Worm (Caenorhabditis elegans) whole organism, mixed stage, embryonic: ENCODE results near the gene R07E5.4.
A peak's percentile ranks its signal among the peaks of the same experiment; 100 is the strongest.

Experiments used
- M03D4.4 ChIP-seq: sonication (generic microtip); optimal IDR thresholded peaks from 2 replicates; lab custom pipeline; 2017; ENCODE audit warnings: mild to moderate bottlenecking, missing genetic modification characterization, missing compliant biosample characterization
- bed-3 ChIP-seq: fragments of 200-800 bp; sonication (Bioruptor generic); optimal IDR thresholded peaks from 3 replicates; lab custom pipeline; 2018; ENCODE audit warnings: mild to moderate bottlenecking, missing genetic modification characterization, moderate library complexity, missing compliant biosample characterization
- blmp-1 ChIP-seq: fragments of 150-350 bp; optimal IDR thresholded peaks from 2 replicates; lab custom pipeline; 2014; ENCODE audit warnings: missing biosample characterization, missing genetic modification characterization
- ceh-39 ChIP-seq: fragments of 150-350 bp; optimal IDR thresholded peaks from 2 replicates; lab custom pipeline; 2014; ENCODE audit warnings: missing biosample characterization, missing genetic modification characterization
- ceh-43 ChIP-seq: fragments of 200-800 bp; sonication (Bioruptor generic); optimal IDR thresholded peaks from 2 replicates; lab custom pipeline; 2018; ENCODE audit warnings: mild to moderate bottlenecking, missing genetic modification characterization, moderate library complexity, missing compliant biosample characterization
- ceh-83 ChIP-seq: fragments of 200-800 bp; sonication (Bioruptor generic); optimal IDR thresholded peaks from 2 replicates; lab custom pipeline; 2018; ENCODE audit warnings: mild to moderate bottlenecking, missing genetic modification characterization, missing compliant biosample characterization
- ces-1 ChIP-seq: fragments of 150-350 bp; optimal IDR thresholded peaks from 2 replicates; lab custom pipeline; 2014; ENCODE audit warnings: missing biosample characterization, missing genetic modification reagents, missing genetic modification characterization
- cnd-1 ChIP-seq: fragments of 200-800 bp; sonication (Bioruptor generic); optimal IDR thresholded peaks from 2 replicates; lab custom pipeline; 2018; ENCODE audit warnings: mild to moderate bottlenecking, missing genetic modification characterization, missing compliant biosample characterization
- drap-1 ChIP-seq: fragments of 200-800 bp; sonication (Bioruptor generic); optimal IDR thresholded peaks from 3 replicates; lab custom pipeline; 2018; ENCODE audit warnings: mild to moderate bottlenecking, missing genetic modification characterization, missing compliant biosample characterization
- elt-1 ChIP-seq: sonication (generic microtip); optimal IDR thresholded peaks from 2 replicates; lab custom pipeline; 2017; ENCODE audit warnings: missing genetic modification characterization, mild to moderate bottlenecking, missing compliant biosample characterization, antibody characterized with exemption, moderate library complexity, borderline replicate concordance; ENCODE audit not compliant: insufficient read depth
- elt-3 ChIP-seq: fragments of 150-350 bp; optimal IDR thresholded peaks from 2 replicates; lab custom pipeline; 2014; ENCODE audit warnings: missing biosample characterization, missing genetic modification characterization
- flh-1 ChIP-seq: fragments of 200-800 bp; sonication (Bioruptor generic); optimal IDR thresholded peaks from 2 replicates; lab custom pipeline; 2018; ENCODE audit warnings: mild to moderate bottlenecking, missing genetic modification characterization, moderate library complexity, missing compliant biosample characterization
- ham-2 ChIP-seq: fragments of 200-800 bp; sonication (Bioruptor generic); optimal IDR thresholded peaks from 2 replicates; lab custom pipeline; 2018; ENCODE audit warnings: mild to moderate bottlenecking, missing genetic modification characterization, missing compliant biosample characterization
- hlh-1 ChIP-seq: fragments of 150-350 bp; optimal IDR thresholded peaks from 2 replicates; lab custom pipeline; 2014; ENCODE audit warnings: missing biosample characterization, missing genetic modification reagents, missing genetic modification characterization
- lin-13 ChIP-seq: fragments of 150-350 bp; optimal IDR thresholded peaks from 2 replicates; lab custom pipeline; 2014; ENCODE audit warnings: missing biosample characterization, missing genetic modification characterization
- lin-32 ChIP-seq: fragments of 200-800 bp; sonication (Bioruptor generic); optimal IDR thresholded peaks from 2 replicates; lab custom pipeline; 2018; ENCODE audit warnings: mild to moderate bottlenecking, missing genetic modification characterization, missing compliant biosample characterization
- lsy-2 ChIP-seq: fragments of 150-350 bp; optimal IDR thresholded peaks from 2 replicates; lab custom pipeline; 2014; ENCODE audit warnings: missing biosample characterization, missing genetic modification characterization
- mab-5 ChIP-seq: fragments of 150-350 bp; optimal IDR thresholded peaks from 2 replicates; lab custom pipeline; 2014; ENCODE audit warnings: missing biosample characterization, missing genetic modification characterization
- mep-1 ChIP-seq: fragments of 150-350 bp; optimal IDR thresholded peaks from 2 replicates; lab custom pipeline; 2017; ENCODE audit warnings: missing biosample characterization, missing genetic modification reagents, missing genetic modification characterization, inconsistent platforms
- mls-2 ChIP-seq: sonication (generic microtip); optimal IDR thresholded peaks from 2 replicates; lab custom pipeline; 2016; ENCODE audit warnings: mild to moderate bottlenecking, missing genetic modification characterization, moderate library complexity, missing compliant biosample characterization
- nhr-12 ChIP-seq: fragments of 150-350 bp; optimal IDR thresholded peaks from 2 replicates; lab custom pipeline; 2014; ENCODE audit warnings: missing biosample characterization, missing genetic modification characterization
- nhr-2 ChIP-seq: fragments of 150-350 bp; optimal IDR thresholded peaks from 2 replicates; lab custom pipeline; 2014; ENCODE audit warnings: missing biosample characterization, missing genetic modification characterization
- nhr-237 ChIP-seq: fragments of 150-350 bp; optimal IDR thresholded peaks from 2 replicates; lab custom pipeline; 2014; ENCODE audit warnings: missing biosample characterization, missing genetic modification characterization
- nhr-28 ChIP-seq: fragments of 150-350 bp; optimal IDR thresholded peaks from 2 replicates; lab custom pipeline; 2014; ENCODE audit warnings: missing biosample characterization, missing genetic modification characterization
- nhr-76 ChIP-seq: sonication (generic microtip); optimal IDR thresholded peaks from 2 replicates; lab custom pipeline; 2017; ENCODE audit warnings: missing biosample characterization, missing genetic modification characterization
- pha-4 ChIP-seq: fragments of 150-350 bp; optimal IDR thresholded peaks from 2 replicates; lab custom pipeline; 2018; ENCODE audit warnings: missing biosample characterization, missing genetic modification reagents, missing genetic modification characterization
- sem-2 ChIP-seq: fragments of 200-800 bp; sonication (Bioruptor generic); optimal IDR thresholded peaks from 2 replicates; lab custom pipeline; 2018; ENCODE audit warnings: mild to moderate bottlenecking, missing genetic modification characterization, missing compliant biosample characterization
- snpc-4 ChIP-seq: fragments of 150-350 bp; optimal IDR thresholded peaks from 2 replicates; lab custom pipeline; 2014; ENCODE audit warnings: missing biosample characterization, missing genetic modification characterization
- sptf-1 ChIP-seq: sonication (generic microtip); optimal IDR thresholded peaks from 2 replicates; lab custom pipeline; 2017; ENCODE audit warnings: mild to moderate bottlenecking, missing genetic modification characterization, moderate library complexity, missing compliant biosample characterization
- unc-120 ChIP-seq: sonication (generic microtip); optimal IDR thresholded peaks from 2 replicates; lab custom pipeline; 2017; ENCODE audit warnings: missing genetic modification characterization, missing compliant biosample characterization; ENCODE audit not compliant: poor library complexity, severe bottlenecking
- unc-39 ChIP-seq: fragments of 150-350 bp; optimal IDR thresholded peaks from 2 replicates; lab custom pipeline; 2014; ENCODE audit warnings: missing biosample characterization, missing genetic modification characterization
- unc-62 ChIP-seq: fragments of 150-350 bp; optimal IDR thresholded peaks from 2 replicates; lab custom pipeline; 2014; ENCODE audit warnings: missing biosample characterization, missing genetic modification reagents, missing genetic modification characterization
- zip-8 ChIP-seq: fragments of 150-350 bp; optimal IDR thresholded peaks from 2 replicates; lab custom pipeline; 2014; ENCODE audit warnings: missing biosample characterization, missing genetic modification characterization
- ztf-11 ChIP-seq: fragments of 150-350 bp; optimal IDR thresholded peaks from 2 replicates; lab custom pipeline; 2014; ENCODE audit warnings: missing biosample characterization, missing genetic modification characterization

Gene R07E5.4

ce11 chrIII:4379717-4380116 lies 14.9 kb upstream of the R07E5.4 start, which contains the start of gene B0284.3:
TSS of gene B0284.3 (minus strand) at chrIII:4379817.
- TF ChIP-seq lin-32 (GFP tag; lab: Kevin White, UChicago) (no peak), mls-2 (tag; lab: Kevin White, UChicago) (no peak), ztf-11 (no peak), snpc-4 (tag; lab: Kevin White, UChicago) (no peak), blmp-1 (tag; lab: Kevin White, UChicago) (no peak), ceh-43 (GFP tag; lab: Kevin White, UChicago) (no peak), nhr-237 (tag; lab: Kevin White, UChicago) (no peak), zip-8 (tag; lab: Kevin White, UChicago) (no peak), unc-120 (tag; lab: Kevin White, UChicago) (no peak), nhr-12 (no peak), ham-2 (GFP tag; lab: Kevin White, UChicago) (no peak), sem-2 (GFP tag; lab: Kevin White, UChicago) (no peak), sptf-1 (no peak), nhr-28 (no peak), elt-1 (tag; lab: Kevin White, UChicago) (no peak), unc-62 (GFP tag; lab: Kevin White, UChicago) (no peak), nhr-76 (tag; lab: Kevin White, UChicago) (no peak)

DNA sequence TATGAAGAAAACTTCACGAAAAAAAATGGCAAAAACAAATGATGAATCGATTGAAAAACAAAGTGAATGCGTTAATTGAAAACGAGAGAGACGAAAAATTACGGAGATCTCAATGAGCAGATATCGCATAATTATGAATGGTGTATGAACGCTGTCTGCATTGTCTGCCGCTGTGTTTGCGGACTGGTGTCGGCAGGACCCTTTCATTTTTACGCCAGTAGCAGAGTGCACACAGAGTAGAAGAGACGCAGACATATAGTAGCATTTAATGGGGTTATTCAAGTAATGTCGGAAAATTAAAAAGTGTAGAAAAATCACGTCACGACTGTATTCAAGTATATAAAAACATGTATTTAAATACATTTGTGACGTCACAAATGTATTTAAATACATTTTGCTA lies 13.8 kb upstream of the R07E5.4 start:
- no peak for TF ChIP-seq drap-1 (GFP tag; lab: Kevin White, UChicago)
- TF ChIP-seq unc-39 = no peak
- no peak for TF ChIP-seq unc-120 (tag; lab: Kevin White, UChicago)
- no peak for TF ChIP-seq zip-8 (tag; lab: Kevin White, UChicago)
- no peak for TF ChIP-seq mab-5
- no peak for TF ChIP-seq elt-3
- TF ChIP-seq mep-1 (tag; lab: Kevin White, UChicago) = peak; percentile 38
- no peak for TF ChIP-seq ham-2 (GFP tag; lab: Kevin White, UChicago)
- TF ChIP-seq mls-2 (tag; lab: Kevin White, UChicago) = peak; percentile 13
- no peak for TF ChIP-seq nhr-28
- peak; percentile 21 for TF ChIP-seq lsy-2 (tag; lab: Kevin White, UChicago)
- peak; percentile 73 for TF ChIP-seq ces-1
- no peak for TF ChIP-seq snpc-4 (tag; lab: Kevin White, UChicago)
- TF ChIP-seq ceh-39 (tag; lab: Kevin White, UChicago) = no peak
- no peak for TF ChIP-seq bed-3 (GFP tag; lab: Kevin White, UChicago)
- no peak for TF ChIP-seq pha-4 (tag; lab: Kevin White, UChicago)
- peak; percentile 57 for TF ChIP-seq lin-13 (tag; lab: Kevin White, UChicago)
- no peak for TF ChIP-seq nhr-12

- TF ChIP-seq bed-3 (GFP tag; lab: Kevin White, UChicago) (no peak), ces-1 (no peak), lin-13 (tag; lab: Kevin White, UChicago) (no peak), elt-3 (no peak), hlh-1 (tag; lab: Kevin White, UChicago) (no peak), cnd-1 (tag; lab: Kevin White, UChicago) (no peak), blmp-1 (tag; lab: Kevin White, UChicago) (no peak), lsy-2 (tag; lab: Kevin White, UChicago) (no peak), snpc-4 (tag; lab: Kevin White, UChicago) (no peak), drap-1 (GFP tag; lab: Kevin White, UChicago) (no peak), unc-120 (tag; lab: Kevin White, UChicago) (no peak), mls-2 (tag; lab: Kevin White, UChicago) (no peak), nhr-76 (tag; lab: Kevin White, UChicago) (no peak), nhr-2 (tag; lab: Kevin White, UChicago) (no peak), flh-1 (GFP tag; lab: Kevin White, UChicago) (no peak), unc-62 (GFP tag; lab: Kevin White, UChicago) (no peak)
These were observed 13.3 kb upstream of the R07E5.4 start, which contains the start of gene pals-27 for ce11 chrIII:4381343-4381742. TSS of gene pals-27 (plus strand) at chrIII:4381643.

DNA sequence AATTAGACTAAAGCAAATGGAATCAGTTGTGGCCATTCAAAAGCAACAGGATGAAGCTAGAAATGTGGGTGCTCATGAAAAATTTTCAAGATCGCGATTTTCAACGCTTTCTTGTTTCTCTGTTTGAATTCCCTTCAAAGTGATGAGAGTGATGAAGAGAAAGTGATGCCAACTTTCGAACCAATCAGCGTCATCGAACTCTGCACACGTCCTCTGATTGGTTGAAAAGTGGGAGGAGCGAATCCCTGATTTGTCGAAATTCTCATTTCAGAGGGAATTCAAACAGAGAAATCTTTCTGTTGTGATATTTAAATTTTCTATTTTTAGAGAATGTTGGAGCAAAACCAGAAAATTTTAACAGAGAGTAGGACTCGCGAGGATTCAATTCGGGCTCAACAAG lies 12.5 kb upstream of the R07E5.4 start:
- no peak for TF ChIP-seq mep-1 (tag; lab: Kevin White, UChicago)
- no peak for TF ChIP-seq unc-120 (tag; lab: Kevin White, UChicago)
- TF ChIP-seq nhr-12 = no peak
- TF ChIP-seq ces-1 = no peak
- no peak for TF ChIP-seq ceh-83
- TF ChIP-seq hlh-1 (tag; lab: Kevin White, UChicago) = no peak
- no peak for TF ChIP-seq lin-32 (GFP tag; lab: Kevin White, UChicago)
- no peak for TF ChIP-seq sptf-1
- TF ChIP-seq unc-39 = no peak
- no peak for TF ChIP-seq M03D4.4 (tag; lab: Kevin White, UChicago)
- no peak for TF ChIP-seq sem-2 (GFP tag; lab: Kevin White, UChicago)
- no peak for TF ChIP-seq cnd-1 (tag; lab: Kevin White, UChicago)
- TF ChIP-seq lsy-2 (tag; lab: Kevin White, UChicago) = no peak
